Worm (Caenorhabditis elegans) whole organism, midembryonic: ENCODE data around the gene F42F12.11.

Experiments
- T22C8.4 ChIP-seq: fragments of 200-800 bp; sonication (Bioruptor generic); IDR thresholded peaks from 2 replicates; pipeline ENCODE4 v1.3.6; 2022; ENCODE audit warnings: missing genetic modification characterization, missing compliant biosample characterization
- cog-1 ChIP-seq: sonication (generic microtip); optimal IDR thresholded peaks from 2 replicates; lab custom pipeline; 2016; ENCODE audit warnings: missing genetic modification characterization, missing compliant biosample characterization
- flt-1 ChIP-seq: fragments of 200-800 bp; sonication (Bioruptor generic); IDR thresholded peaks from 2 replicates; pipeline ENCODE4 v1.3.6; 2022; ENCODE audit warnings: missing genetic modification characterization, missing compliant biosample characterization
- klf-2 ChIP-seq: fragments of 200-800 bp; sonication (Bioruptor generic); conservative IDR thresholded peaks from 2 replicates; pipeline ENCODE4 v1.3.6; 2022; ENCODE audit warnings: missing genetic modification reagents, missing genetic modification characterization, missing compliant biosample characterization
- med-1 ChIP-seq: sonication (generic microtip); optimal IDR thresholded peaks from 2 replicates; lab custom pipeline; 2017; ENCODE audit warnings: missing genetic modification characterization, mild to moderate bottlenecking, missing compliant biosample characterization, antibody characterized with exemption, missing genetic modification reagents; ENCODE audit not compliant: insufficient read depth
- ref-1 ChIP-seq: fragments of 200-800 bp; sonication (Bioruptor generic); conservative IDR thresholded peaks from 2 replicates; pipeline ENCODE4 v1.3.6; 2022; ENCODE audit warnings: missing genetic modification reagents, missing genetic modification characterization, missing compliant biosample characterization
- tab-1 ChIP-seq: fragments of 200-800 bp; sonication (Bioruptor generic); IDR thresholded peaks from 2 replicates; pipeline ENCODE4 v1.3.6; 2022; ENCODE audit warnings: missing genetic modification characterization, missing compliant biosample characterization
- ztf-23 ChIP-seq: fragments of 200-800 bp; sonication (Bioruptor generic); IDR thresholded peaks from 2 replicates; pipeline ENCODE4 v1.3.6; 2022; ENCODE audit warnings: missing genetic modification reagents, missing genetic modification characterization, missing compliant biosample characterization
- ztf-29 ChIP-seq: fragments of 200-800 bp; sonication (Bioruptor generic); IDR thresholded peaks from 2 replicates; pipeline ENCODE4 v1.3.6; 2022; ENCODE audit warnings: missing genetic modification reagents, missing genetic modification characterization, missing compliant biosample characterization

F42F12.11 gene

DNA sequence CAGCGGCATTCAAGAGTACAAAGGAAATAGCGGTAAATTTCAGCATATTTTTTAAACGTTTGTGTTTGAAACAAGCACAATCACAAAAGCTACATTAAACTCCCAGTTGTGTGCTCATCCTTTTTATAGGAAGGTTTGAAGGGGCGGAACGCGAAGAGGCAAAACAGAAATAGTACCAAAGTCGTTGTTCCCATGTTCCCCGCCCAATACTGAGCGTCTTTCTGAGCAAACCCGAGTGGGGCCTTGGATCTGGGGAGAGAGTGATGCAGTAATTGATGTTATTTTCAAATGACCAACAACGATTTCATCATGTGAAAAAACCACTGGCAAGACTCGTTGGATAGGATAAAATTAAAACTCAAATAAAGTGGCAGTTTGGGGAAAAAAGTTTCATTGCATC lies 5.5 kb upstream of the F42F12.11 start, which contains the start of gene zig-2:
Gene zig-2 (minus strand): TSS at position 101 of the 400 bp plus-strand sequence.
- TF ChIP-seq med-1 (GFP tag; lab: Kevin White, UChicago) (no peak), klf-2 (GFP tag; lab: Robert Waterston, UW) (no peak), tab-1 (GFP tag; lab: Robert Waterston, UW) (no peak), T22C8.4 (no peak)

DNA sequence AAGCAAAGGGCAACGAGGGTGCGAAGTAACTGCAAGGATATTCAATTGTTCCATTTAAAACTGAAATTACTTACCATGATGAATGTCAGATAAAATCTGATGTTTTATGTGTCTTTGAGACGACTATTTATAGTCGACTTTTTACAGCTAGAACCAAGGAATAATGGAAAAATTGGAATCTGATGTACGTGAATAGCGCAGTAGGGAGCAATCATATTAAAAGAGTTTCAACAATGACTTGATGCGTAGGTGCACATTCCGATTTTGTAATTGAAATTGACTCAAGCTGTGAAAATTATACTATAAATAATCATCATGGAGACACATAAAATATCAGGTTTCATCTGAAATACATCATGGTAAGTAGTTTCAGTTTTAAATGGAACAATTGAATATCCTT lies 3.5 kb upstream of the F42F12.11 start, which contains the start of the genes nspc-9 and nspc-10:
Gene nspc-9 (minus strand): TSS at position 101 of the 400 bp plus-strand sequence.
Gene nspc-10 (plus strand): TSS at position 331 of the 400 bp plus-strand sequence.
- TF ChIP-seq T22C8.4 = no peak
- no peak for TF ChIP-seq ztf-29 (GFP tag; lab: Robert Waterston, UW)
- no peak for TF ChIP-seq ref-1 (GFP tag; lab: Robert Waterston, UW)
- TF ChIP-seq tab-1 (GFP tag; lab: Robert Waterston, UW) = no peak
- TF ChIP-seq ztf-23 (GFP tag; lab: Robert Waterston, UW) = no peak
- TF ChIP-seq med-1 (GFP tag; lab: Kevin White, UChicago) = no peak
- TF ChIP-seq cog-1 (tag; lab: Kevin White, UChicago) = no peak
- TF ChIP-seq klf-2 (GFP tag; lab: Robert Waterston, UW) = no peak
- TF ChIP-seq flt-1 (GFP tag; lab: Robert Waterston, UW) = no peak

DNA sequence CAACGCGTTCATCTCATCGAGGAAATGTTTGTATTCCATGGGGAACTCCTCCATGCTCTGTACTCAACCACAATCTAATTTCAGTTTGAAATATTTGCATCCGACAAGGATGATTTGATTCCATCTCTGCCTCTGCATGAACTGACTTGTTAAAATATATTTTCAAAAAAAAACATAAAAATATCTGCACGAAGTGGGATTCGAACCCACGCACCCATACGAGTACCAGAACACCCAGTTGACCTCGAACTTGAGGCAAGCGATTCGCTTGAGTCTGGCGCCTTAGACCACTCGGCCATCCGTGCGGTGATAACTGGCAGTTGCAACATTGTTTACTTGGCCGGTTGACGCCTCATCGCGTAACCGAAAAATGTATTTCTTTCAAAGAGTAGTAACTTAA lies 993 bp downstream of the F42F12.11 start:
- TF ChIP-seq ref-1 (GFP tag; lab: Robert Waterston, UW) (0 out of 2 replicates have a peak, but pooled peaks have one; percentile 21), tab-1 (GFP tag; lab: Robert Waterston, UW) (peak; percentile 73; the same call in 1 of the 2 replicates), cog-1 (tag; lab: Kevin White, UChicago) (no peak), flt-1 (GFP tag; lab: Robert Waterston, UW) (no peak), T22C8.4 (0 out of 2 replicates have a peak, but pooled peaks have one; percentile 19), ztf-29 (GFP tag; lab: Robert Waterston, UW) (0 out of 2 replicates have a peak, but pooled peaks have one; percentile 31), ztf-23 (GFP tag; lab: Robert Waterston, UW) (0 out of 2 replicates have a peak, but pooled peaks have one; percentile 7)

DNA sequence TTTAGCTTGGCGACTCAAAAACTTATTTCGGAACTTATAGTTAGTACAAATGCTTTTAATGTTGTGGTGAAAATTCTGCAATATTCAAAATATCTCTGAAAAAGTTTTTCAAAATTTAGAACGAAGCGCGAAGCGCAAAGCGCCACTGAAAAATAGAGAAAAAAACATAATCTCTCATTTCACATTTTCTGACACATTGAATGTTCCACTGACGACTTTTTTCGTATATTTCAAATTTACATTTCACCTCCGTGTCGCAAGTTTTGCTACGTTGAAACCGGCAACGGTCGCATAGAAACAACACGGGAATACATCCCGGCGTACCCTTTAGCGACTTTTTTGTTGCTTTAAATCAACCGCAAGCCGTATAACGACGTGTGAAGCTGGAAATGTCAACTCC lies 1.5 kb downstream of the F42F12.11 start, which contains the start of gene F42F12.14:
Gene F42F12.14 (plus strand): TSS at position 301 of the 400 bp plus-strand sequence.
- TF ChIP-seq T22C8.4 = no peak
- TF ChIP-seq flt-1 (GFP tag; lab: Robert Waterston, UW) = no peak
- no peak for TF ChIP-seq cog-1 (tag; lab: Kevin White, UChicago)
- no peak for TF ChIP-seq tab-1 (GFP tag; lab: Robert Waterston, UW)
- TF ChIP-seq ref-1 (GFP tag; lab: Robert Waterston, UW) = no peak
- no peak for TF ChIP-seq ztf-29 (GFP tag; lab: Robert Waterston, UW)
- TF ChIP-seq klf-2 (GFP tag; lab: Robert Waterston, UW) = no peak
- TF ChIP-seq med-1 (GFP tag; lab: Kevin White, UChicago) = no peak
- TF ChIP-seq ztf-23 (GFP tag; lab: Robert Waterston, UW) = no peak

DNA sequence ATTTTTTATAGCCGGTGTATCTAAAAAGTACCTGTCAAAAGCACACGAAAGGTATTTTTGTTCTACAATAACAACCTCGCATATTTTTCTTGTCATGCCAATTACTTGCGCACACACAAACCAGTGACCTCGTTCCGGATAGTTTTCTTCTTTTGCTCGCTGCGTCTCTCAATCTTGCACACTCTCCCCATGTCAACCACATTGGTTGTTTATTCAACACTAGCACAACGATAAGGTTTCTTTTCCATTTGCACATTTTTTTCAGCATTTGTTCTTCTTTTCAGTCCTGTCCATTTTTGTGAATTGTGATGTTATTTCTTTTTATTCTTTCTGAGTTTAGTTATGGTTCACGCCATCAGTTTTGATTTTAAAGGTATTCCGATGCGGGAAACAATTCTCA lies 3.4 kb downstream of the F42F12.11 start, which contains the start of gene F42F12.3:
Gene F42F12.3 (plus strand): TSS at position 372 of the 400 bp plus-strand sequence.
- no peak for TF ChIP-seq ztf-29 (GFP tag; lab: Robert Waterston, UW)
- no peak for TF ChIP-seq klf-2 (GFP tag; lab: Robert Waterston, UW)
- TF ChIP-seq med-1 (GFP tag; lab: Kevin White, UChicago) = no peak
- no peak for TF ChIP-seq T22C8.4
- no peak for TF ChIP-seq ref-1 (GFP tag; lab: Robert Waterston, UW)
- TF ChIP-seq cog-1 (tag; lab: Kevin White, UChicago) = no peak
- TF ChIP-seq tab-1 (GFP tag; lab: Robert Waterston, UW) = no peak
- no peak for TF ChIP-seq ztf-23 (GFP tag; lab: Robert Waterston, UW)
- TF ChIP-seq flt-1 (GFP tag; lab: Robert Waterston, UW) = no peak

DNA sequence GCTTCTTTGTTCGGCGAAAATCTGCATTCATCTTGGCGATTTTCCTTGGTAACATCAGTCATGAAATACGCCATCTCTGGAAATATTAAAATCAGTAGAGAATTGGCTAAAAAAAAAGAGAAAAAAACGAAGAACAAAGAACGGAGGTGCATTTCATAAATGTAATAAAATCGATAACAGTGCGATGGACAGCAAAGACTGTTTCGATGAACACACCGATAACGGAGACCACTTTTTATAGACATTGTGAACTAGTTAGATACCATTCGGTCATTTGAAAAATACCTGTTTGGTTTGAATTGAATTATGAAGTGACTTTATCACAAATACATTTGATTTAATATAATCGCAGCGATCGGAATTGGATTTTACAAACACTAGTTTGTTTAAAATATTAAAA lies 6.0 kb downstream of the F42F12.11 start, which contains the start of gene F42F12.4:
Gene F42F12.4 (minus strand): TSS at position 76 of the 400 bp plus-strand sequence.
- TF ChIP-seq ztf-23 (GFP tag; lab: Robert Waterston, UW) (no peak), ztf-29 (GFP tag; lab: Robert Waterston, UW) (no peak), flt-1 (GFP tag; lab: Robert Waterston, UW) (no peak), ref-1 (GFP tag; lab: Robert Waterston, UW) (no peak), med-1 (GFP tag; lab: Kevin White, UChicago) (no peak), klf-2 (GFP tag; lab: Robert Waterston, UW) (no peak), cog-1 (tag; lab: Kevin White, UChicago) (no peak), tab-1 (GFP tag; lab: Robert Waterston, UW) (no peak), T22C8.4 (no peak)

DNA sequence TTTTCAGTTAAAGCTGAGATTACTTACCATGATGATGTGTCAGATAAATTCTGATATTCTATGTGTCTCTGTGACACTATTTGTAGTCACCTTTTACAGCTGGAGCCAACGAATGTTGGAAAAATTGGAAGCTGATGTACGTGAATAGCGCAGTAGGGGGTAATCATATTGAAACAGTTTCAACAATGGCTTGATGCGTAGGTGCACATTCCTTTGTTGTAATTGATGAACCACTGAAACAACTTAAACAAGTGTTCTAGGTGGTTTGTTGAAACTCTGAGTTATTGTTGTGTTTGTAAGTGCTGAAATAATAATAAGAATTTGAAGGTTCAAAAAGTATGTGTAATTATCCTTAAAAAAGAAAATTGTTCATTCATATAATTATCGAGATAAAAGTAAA lies 9.8 kb downstream of the F42F12.11 start, which contains the start of gene nspc-12:
Gene nspc-12 (minus strand): TSS at position 101 of the 400 bp plus-strand sequence.
- TF ChIP-seq tab-1 (GFP tag; lab: Robert Waterston, UW) (no peak), ztf-29 (GFP tag; lab: Robert Waterston, UW) (no peak), T22C8.4 (no peak)

DNA sequence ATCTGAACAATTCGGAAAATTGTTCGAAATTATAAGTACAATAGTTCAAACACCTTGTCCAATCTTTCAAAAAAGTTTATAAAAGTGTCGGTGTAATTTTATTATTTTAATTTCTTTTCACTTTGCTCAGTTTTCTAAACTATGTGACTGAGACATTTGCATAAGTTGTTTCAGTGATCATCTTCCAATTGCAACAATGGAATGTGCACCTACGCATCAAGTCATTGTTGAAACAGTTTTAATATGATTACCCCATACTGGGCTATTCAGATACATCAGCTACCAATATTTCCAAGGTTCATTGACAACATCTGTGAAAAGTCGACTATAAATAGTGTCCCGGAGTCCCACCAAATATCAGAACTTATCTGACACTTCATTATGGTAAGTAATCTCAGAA lies 10.3 kb downstream of the F42F12.11 start, which contains the start of gene nspc-13:
Gene nspc-13 (plus strand): TSS at position 301 of the 400 bp plus-strand sequence.
- TF ChIP-seq ref-1 (GFP tag; lab: Robert Waterston, UW) (no peak), tab-1 (GFP tag; lab: Robert Waterston, UW) (no peak), ztf-29 (GFP tag; lab: Robert Waterston, UW) (no peak), T22C8.4 (no peak), med-1 (GFP tag; lab: Kevin White, UChicago) (no peak), cog-1 (tag; lab: Kevin White, UChicago) (no peak), flt-1 (GFP tag; lab: Robert Waterston, UW) (no peak), klf-2 (GFP tag; lab: Robert Waterston, UW) (no peak), ztf-23 (GFP tag; lab: Robert Waterston, UW) (no peak)

DNA sequence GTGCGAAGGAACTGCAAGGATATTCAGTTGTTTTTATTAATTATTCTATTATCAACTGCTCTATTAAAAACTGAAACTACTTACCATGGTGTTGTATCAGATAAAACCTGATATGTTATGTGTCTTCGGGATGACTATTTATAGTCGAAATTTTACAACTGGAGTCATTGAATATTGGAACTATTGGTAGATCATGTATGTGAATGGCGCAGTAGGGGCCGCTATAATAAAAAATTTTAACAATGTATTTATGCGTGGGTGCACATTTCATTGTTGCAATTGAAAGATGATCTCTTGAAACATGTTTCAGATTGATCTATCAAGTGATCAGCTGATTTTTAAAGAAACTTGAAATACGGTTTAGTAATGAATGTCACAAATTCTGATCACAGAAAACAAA lies 12.1 kb downstream of the F42F12.11 start, which contains the start of gene nspc-14:
Gene nspc-14 (minus strand): TSS at position 101 of the 400 bp plus-strand sequence.
- TF ChIP-seq tab-1 (GFP tag; lab: Robert Waterston, UW) = no peak
- TF ChIP-seq ztf-23 (GFP tag; lab: Robert Waterston, UW) = no peak
- no peak for TF ChIP-seq med-1 (GFP tag; lab: Kevin White, UChicago)
- no peak for TF ChIP-seq cog-1 (tag; lab: Kevin White, UChicago)
- TF ChIP-seq flt-1 (GFP tag; lab: Robert Waterston, UW) = no peak
- no peak for TF ChIP-seq T22C8.4
- TF ChIP-seq ztf-29 (GFP tag; lab: Robert Waterston, UW) = no peak
